Worm (Caenorhabditis elegans) whole organism, L4 larva: ENCODE measurements around the gene F56C9.6.
A peak's percentile ranks its signal among the peaks of the same experiment; 100 is the strongest.

Experiments
- F10B5.3 ChIP-seq: sonication (generic microtip); optimal IDR thresholded peaks from 2 replicates; lab custom pipeline; 2016; ENCODE audit warnings: mild to moderate bottlenecking, missing genetic modification characterization, missing compliant biosample characterization
- F44E2.7 ChIP-seq: fragments of 200-800 bp; sonication (Bioruptor generic); IDR thresholded peaks from 2 replicates; pipeline ENCODE4 v2.1.2; 2022; ENCODE audit warnings: missing genetic modification characterization, missing compliant biosample characterization
- R02D3.7 ChIP-seq: fragments of 150-350 bp; sonication (generic microtip); optimal IDR thresholded peaks from 3 replicates; lab custom pipeline; 2014; ENCODE audit warnings: missing biosample characterization, missing genetic modification characterization
- Y105C5A.15 ChIP-seq: fragments of 200-800 bp; sonication (Bioruptor generic); IDR thresholded peaks from 2 replicates; pipeline ENCODE4 v1.3.6; 2022; ENCODE audit warnings: missing genetic modification characterization, missing compliant biosample characterization
- ZK337.2 ChIP-seq: fragments of 200-800 bp; sonication (Bioruptor generic); IDR thresholded peaks from 2 replicates; pipeline ENCODE4 v1.3.6; 2022; ENCODE audit warnings: missing genetic modification reagents, missing genetic modification characterization, missing compliant biosample characterization
- ZK546.5 ChIP-seq, 2 experiments: sonication (generic microtip); optimal IDR thresholded peaks; 2 replicates each; lab custom pipeline; 2017; ENCODE audit warnings: missing biosample characterization in 2 of 2, missing genetic modification characterization in 2 of 2
- ceh-28 ChIP-seq: fragments of 150-350 bp; optimal IDR thresholded peaks from 2 replicates; lab custom pipeline; 2014; ENCODE audit warnings: missing biosample characterization, missing genetic modification reagents, missing genetic modification characterization
- ceh-32 ChIP-seq: sonication (generic microtip); optimal IDR thresholded peaks from 2 replicates; lab custom pipeline; 2016; ENCODE audit warnings: mild to moderate bottlenecking, missing genetic modification characterization, missing compliant biosample characterization; ENCODE audit not compliant: poor library complexity
- ceh-44 ChIP-seq: fragments of 200-800 bp; sonication (Bioruptor generic); IDR thresholded peaks from 2 replicates; pipeline ENCODE4 v1.3.6; 2022; ENCODE audit warnings: missing genetic modification reagents, missing genetic modification characterization, missing compliant biosample characterization
- ceh-62 ChIP-seq: sonication (generic microtip); optimal IDR thresholded peaks from 2 replicates; lab custom pipeline; 2017; ENCODE audit warnings: missing biosample characterization, missing genetic modification characterization
- ctbp-1 ChIP-seq: fragments of 200-800 bp; sonication (Bioruptor generic); IDR thresholded peaks from 2 replicates; pipeline ENCODE4 v1.3.6; 2022; ENCODE audit warnings: missing genetic modification reagents, missing genetic modification characterization, missing compliant biosample characterization
- daf-16 ChIP-seq, 3 experiments: sonication (generic microtip); optimal IDR thresholded peaks; 2 replicates each; lab custom pipeline; 2016 to 2017; ENCODE audit warnings: missing genetic modification characterization in 3 of 3, missing genetic modification reagents in 3 of 3, mild to moderate bottlenecking in 2 of 3, missing compliant biosample characterization in 2 of 3, missing biosample characterization in 1 of 3, moderate library complexity in 1 of 3
- dmd-6 ChIP-seq: fragments of 200-800 bp; sonication (Bioruptor generic); IDR thresholded peaks from 2 replicates; pipeline ENCODE4 v1.3.6; 2022; ENCODE audit warnings: missing genetic modification reagents, missing genetic modification characterization, missing compliant biosample characterization
- dpl-1 ChIP-seq: fragments of 150-350 bp; optimal IDR thresholded peaks from 2 replicates; lab custom pipeline; 2014; ENCODE audit warnings: missing biosample characterization, missing genetic modification reagents, missing genetic modification characterization
- dve-1 ChIP-seq: sonication (generic microtip); optimal IDR thresholded peaks from 2 replicates; lab custom pipeline; 2017; ENCODE audit warnings: antibody characterized with exemption, mild to moderate bottlenecking, missing genetic modification characterization, missing compliant biosample characterization; ENCODE audit not compliant: insufficient read depth
- egl-43 ChIP-seq: fragments of 200-800 bp; sonication (Bioruptor generic); IDR thresholded peaks from 2 replicates; pipeline ENCODE4 v1.3.6; 2022; ENCODE audit warnings: missing genetic modification reagents, missing genetic modification characterization, missing compliant biosample characterization
- hlh-11 ChIP-seq: fragments of 200-800 bp; sonication (Bioruptor generic); optimal IDR thresholded peaks from 2 replicates; lab custom pipeline; 2018; ENCODE audit warnings: mild to moderate bottlenecking, missing genetic modification characterization, missing compliant biosample characterization
- hlh-30 ChIP-seq: sonication (generic microtip); optimal IDR thresholded peaks from 2 replicates; lab custom pipeline; 2017; ENCODE audit warnings: antibody characterized with exemption, mild to moderate bottlenecking, missing genetic modification characterization, missing compliant biosample characterization; ENCODE audit not compliant: insufficient read depth
- lim-7 ChIP-seq: fragments of 200-800 bp; sonication (Bioruptor generic); IDR thresholded peaks from 2 replicates; pipeline ENCODE4 v1.3.6; 2022; ENCODE audit warnings: missing genetic modification characterization, missing compliant biosample characterization
- lin-13 ChIP-seq: fragments of 150-350 bp; optimal IDR thresholded peaks from 2 replicates; lab custom pipeline; 2014; ENCODE audit warnings: missing biosample characterization, missing genetic modification reagents, missing genetic modification characterization
- lin-29 ChIP-seq: fragments of 200-800 bp; sonication (Bioruptor generic); IDR thresholded peaks from 2 replicates; pipeline ENCODE4 v1.3.6; 2022; ENCODE audit warnings: missing genetic modification reagents, missing genetic modification characterization, missing compliant biosample characterization
- lin-39 ChIP-seq: fragments of 150-350 bp; optimal IDR thresholded peaks from 2 replicates; lab custom pipeline; 2014; ENCODE audit warnings: missing biosample characterization, missing genetic modification reagents, missing genetic modification characterization
- lsy-2 ChIP-seq, 2 experiments: fragments of 150-350 bp in 1 of 2; sonication (generic microtip) in 1 of 2; optimal IDR thresholded peaks; 2 replicates each; lab custom pipeline; 2014 to 2017; ENCODE audit warnings: missing biosample characterization in 2 of 2, missing genetic modification characterization in 2 of 2
- madf-9 ChIP-seq: fragments of 200-800 bp; sonication (Bioruptor generic); conservative IDR thresholded peaks from 2 replicates; pipeline ENCODE4 v1.3.6; 2022; ENCODE audit warnings: missing genetic modification reagents, missing genetic modification characterization, missing compliant biosample characterization
- mdl-1 ChIP-seq, 2 experiments: fragments of 150-350 bp in 1 of 2; sonication (generic microtip) in 1 of 2; optimal IDR thresholded peaks; 2 replicates each; lab custom pipeline; 2014 to 2017; ENCODE audit warnings: missing biosample characterization in 2 of 2, missing genetic modification characterization in 2 of 2
- nhr-25 ChIP-seq: sonication (generic microtip); optimal IDR thresholded peaks from 2 replicates; lab custom pipeline; 2017; ENCODE audit warnings: missing genetic modification characterization, mild to moderate bottlenecking, missing compliant biosample characterization, antibody characterized with exemption, moderate library complexity, borderline replicate concordance; ENCODE audit not compliant: insufficient read depth
- nhr-28 ChIP-seq: fragments of 150-350 bp; optimal IDR thresholded peaks from 2 replicates; lab custom pipeline; 2014; ENCODE audit warnings: missing biosample characterization, missing genetic modification characterization
- nhr-48 ChIP-seq: sonication (generic microtip); optimal IDR thresholded peaks from 2 replicates; lab custom pipeline; 2016; ENCODE audit warnings: mild to moderate bottlenecking, missing genetic modification characterization, missing compliant biosample characterization
- nhr-76 ChIP-seq: fragments of 150-350 bp; optimal IDR thresholded peaks from 2 replicates; lab custom pipeline; 2014; ENCODE audit warnings: missing biosample characterization, missing genetic modification characterization
- pha-4 ChIP-seq, 2 experiments: fragments of 150-350 bp in 1 of 2; fragments of 200-800 bp in 1 of 2; sonication (Bioruptor generic) in 1 of 2; IDR thresholded peaks in 1 of 2; optimal IDR thresholded peaks in 1 of 2; 2 replicates each; pipeline versions ENCODE4 v1.3.6 to Lab custom; 2014 to 2022; ENCODE audit warnings: missing genetic modification characterization in 2 of 2, missing genetic modification reagents in 2 of 2, missing biosample characterization in 1 of 2, missing compliant biosample characterization in 1 of 2
- php-3 ChIP-seq: fragments of 200-800 bp; sonication (Bioruptor generic); IDR thresholded peaks from 2 replicates; pipeline ENCODE4 v1.3.6; 2022; ENCODE audit warnings: missing genetic modification reagents, missing genetic modification characterization, missing compliant biosample characterization
- pqm-1 ChIP-seq: sonication (generic microtip); optimal IDR thresholded peaks from 2 replicates; lab custom pipeline; 2017; ENCODE audit warnings: missing biosample characterization, missing genetic modification characterization
- saeg-2 ChIP-seq: fragments of 200-800 bp; sonication (Bioruptor generic); IDR thresholded peaks from 2 replicates; pipeline ENCODE4 v1.3.6; 2022; ENCODE audit warnings: missing genetic modification reagents, missing genetic modification characterization, missing compliant biosample characterization
- sdz-12 ChIP-seq: fragments of 200-800 bp; sonication (Bioruptor generic); optimal IDR thresholded peaks from 2 replicates; lab custom pipeline; 2018; ENCODE audit warnings: mild to moderate bottlenecking, missing genetic modification characterization, missing compliant biosample characterization
- spr-3 ChIP-seq: fragments of 200-800 bp; sonication (Bioruptor generic); optimal IDR thresholded peaks from 2 replicates; lab custom pipeline; 2018; ENCODE audit warnings: mild to moderate bottlenecking, missing genetic modification characterization, missing compliant biosample characterization
- unc-39 ChIP-seq: sonication (generic microtip); optimal IDR thresholded peaks from 2 replicates; lab custom pipeline; 2017; ENCODE audit warnings: missing biosample characterization, missing genetic modification characterization
- unc-62 ChIP-seq, 3 experiments: fragments of 150-350 bp in 1 of 3; sonication (generic microtip); optimal IDR thresholded peaks in 2 of 3; peaks in 1 of 3; 1 replicate in 1 of 3; 2 replicates in 2 of 3; lab custom pipeline; 2014 to 2017; ENCODE audit warnings: missing biosample characterization in 3 of 3, missing genetic modification characterization in 3 of 3, missing genetic modification reagents in 3 of 3, missing genotype in 1 of 3
- vab-7 ChIP-seq: fragments of 200-800 bp; sonication (Bioruptor generic); IDR thresholded peaks from 2 replicates; pipeline ENCODE4 v1.3.6; 2022; ENCODE audit warnings: missing genetic modification reagents, missing genetic modification characterization, missing compliant biosample characterization
- zfp-2 ChIP-seq: sonication (generic microtip); optimal IDR thresholded peaks from 2 replicates; lab custom pipeline; 2016; ENCODE audit warnings: mild to moderate bottlenecking, missing genetic modification characterization, missing compliant biosample characterization
- zfp-3 ChIP-seq: fragments of 200-800 bp; sonication (Bioruptor generic); conservative IDR thresholded peaks from 2 replicates; pipeline ENCODE4 v1.3.6; 2022; ENCODE audit warnings: missing genetic modification reagents, missing genetic modification characterization, missing compliant biosample characterization
- ztf-7 ChIP-seq: fragments of 150-350 bp; optimal IDR thresholded peaks from 2 replicates; lab custom pipeline; 2014; ENCODE audit warnings: missing biosample characterization, missing genetic modification characterization

F56C9.6 gene

ce11 chrIII:7319390-7319789 is 8.8 kb upstream of the F56C9.6 start, which contains the start of gene F56C9.8:
Gene F56C9.8, minus strand, starts transcription at chrIII:7319509.
- TF ChIP-seq nhr-76 (tag; lab: Kevin White, UChicago) (no peak), Y105C5A.15 (GFP tag; lab: Robert Waterston, UW) (no peak), pqm-1 (tag; lab: Kevin White, UChicago) (peak; percentile 26), egl-43 (GFP tag; lab: Robert Waterston, UW) (no peak), unc-39 (tag; lab: Kevin White, UChicago) (no peak), nhr-28 (tag; lab: Kevin White, UChicago) (no peak), ceh-32 (no peak), hlh-11 (peak; percentile 8), ceh-44 (GFP tag; lab: Robert Waterston, UW) (no peak), dpl-1 (no peak), mdl-1 (tag; optimal IDR thresholded peaks at IDR 0.05; lab: Kevin White, UChicago) (no peak), php-3 (no peak), F10B5.3 (tag; lab: Kevin White, UChicago) (no peak), ceh-28 (no peak), lin-39 (tag; lab: Kevin White, UChicago) (no peak), ztf-7 (tag; lab: Kevin White, UChicago) (no peak), lim-7 (GFP tag; lab: Robert Waterston, UW) (no peak), daf-16 (GFP tag; optimal IDR thresholded peaks at IDR 0.05; lab: Kevin White, UChicago) (no peak), daf-16 (tag; optimal IDR thresholded peaks at IDR 0.05; lab: Kevin White, UChicago) (peak; percentile 56), ceh-62 (tag; lab: Kevin White, UChicago) (no peak), madf-9 (no peak), ZK546.5 (tag; optimal IDR thresholded peaks at IDR 0.05; lab: Kevin White, UChicago) (no peak), lin-13 (GFP tag; lab: Kevin White, UChicago) (no peak)

DNA sequence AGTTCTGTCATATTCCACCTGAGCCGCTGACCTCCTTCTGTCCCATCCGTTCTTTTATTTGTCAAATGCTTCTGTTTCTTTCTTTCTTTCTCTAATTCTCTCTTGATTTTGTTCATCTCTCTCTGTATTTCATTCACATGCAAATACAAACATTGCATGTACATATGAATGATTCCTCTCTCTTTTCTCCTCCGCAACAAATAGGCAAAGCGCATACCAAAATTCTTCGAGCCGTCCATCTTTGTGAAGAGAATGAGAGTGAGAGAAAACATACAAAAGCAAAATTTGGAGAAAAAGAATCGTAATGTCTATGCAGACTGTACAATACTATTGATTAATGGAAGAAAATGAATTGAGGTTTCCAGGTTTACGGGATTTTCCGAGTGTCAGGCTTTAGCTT is 6.8 kb upstream of the F56C9.6 start:
- TF ChIP-seq daf-16 (GFP tag; optimal IDR thresholded peaks at IDR 0.05; lab: Kevin White, UChicago): no peak
- TF ChIP-seq daf-16 (tag; optimal IDR thresholded peaks at IDR 0.05; lab: Kevin White, UChicago): peak; percentile 45
- TF ChIP-seq lsy-2 (tag; optimal IDR thresholded peaks at IDR 0.05; lab: Kevin White, UChicago): peak in 1 of 2 experiments; percentile 15
- TF ChIP-seq pqm-1 (tag; lab: Kevin White, UChicago): peak; percentile 69
- peak; percentile 23 for TF ChIP-seq hlh-30 (tag; lab: Kevin White, UChicago)
- TF ChIP-seq mdl-1 (tag; optimal IDR thresholded peaks at IDR 0.05; lab: Kevin White, UChicago): no peak
- TF ChIP-seq ctbp-1 (GFP tag; lab: Robert Waterston, UW): no peak
- no peak for TF ChIP-seq pha-4 (GFP tag; IDR thresholded peaks at IDR 0.05; lab: Robert Waterston, UW)
- peak; percentile 77 for TF ChIP-seq pha-4 (tag; optimal IDR thresholded peaks at IDR 0.05; lab: Kevin White, UChicago)
- TF ChIP-seq hlh-11: peak; percentile 20
- TF ChIP-seq dve-1 (tag; lab: Kevin White, UChicago): peak; percentile 42
- no peak for TF ChIP-seq ztf-7 (tag; lab: Kevin White, UChicago)
- TF ChIP-seq unc-62 (GFP tag; optimal IDR thresholded peaks at IDR 0.05 in 1 of 2; lab: Kevin White, UChicago): peak in 1 of 2 experiments; percentile 53
- no peak for TF ChIP-seq unc-62 (tag; optimal IDR thresholded peaks at IDR 0.05; lab: Kevin White, UChicago)
- no peak for TF ChIP-seq sdz-12

DNA sequence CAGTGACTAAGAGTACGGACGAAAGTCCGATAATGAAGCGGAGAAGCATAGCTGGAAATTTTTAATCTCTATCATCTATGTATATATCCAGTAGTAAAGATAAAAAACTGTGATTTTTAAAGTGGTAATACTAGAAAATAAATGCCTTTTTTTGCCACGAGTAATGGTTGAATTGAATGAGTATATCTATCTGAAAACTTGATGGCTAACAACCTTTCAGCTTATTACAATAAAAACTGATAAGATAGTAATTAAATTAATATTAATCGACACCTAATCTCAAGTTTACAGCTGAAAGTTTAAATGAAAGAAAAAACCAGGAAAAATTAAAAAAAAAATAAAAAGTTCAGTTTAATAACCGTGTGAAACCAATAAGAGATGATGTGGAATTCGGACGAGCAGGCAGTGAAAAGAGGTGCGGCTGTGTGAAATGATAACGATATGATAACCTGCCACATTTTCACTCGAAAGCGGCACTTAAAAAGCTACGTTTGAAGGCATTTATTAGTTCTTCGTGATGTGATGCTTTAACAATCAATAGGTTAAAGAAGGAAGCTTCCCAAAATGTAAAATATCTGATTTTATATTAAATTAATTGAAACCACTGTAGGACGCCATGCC is 4.5 kb upstream of the F56C9.6 start, which contains the start of gene nspg-6:
nspg-6 (minus strand) TSS at position 51 of the 621 bp plus-strand sequence.
- TF ChIP-seq pqm-1 (tag; lab: Kevin White, UChicago) (peak; percentile 97), vab-7 (no peak), lin-29 (no peak), nhr-25 (tag; lab: Kevin White, UChicago) (no peak), hlh-11 (peak; percentile 30), lim-7 (GFP tag; lab: Robert Waterston, UW) (no peak), F44E2.7 (GFP tag; lab: Robert Waterston, UW) (no peak), nhr-48 (tag; lab: Kevin White, UChicago) (no peak), saeg-2 (GFP tag; lab: Robert Waterston, UW) (no peak), daf-16 (GFP tag; optimal IDR thresholded peaks at IDR 0.05; lab: Kevin White, UChicago) (no peak), daf-16 (tag; optimal IDR thresholded peaks at IDR 0.05; lab: Kevin White, UChicago) (peak; percentile 48), php-3 (peak; percentile 70; the same call in 1 of the 2 replicates), ZK337.2 (GFP tag; lab: Robert Waterston, UW) (no peak), egl-43 (GFP tag; lab: Robert Waterston, UW) (no peak), nhr-28 (tag; lab: Kevin White, UChicago) (peak; percentile 77), spr-3 (GFP tag; lab: Kevin White, UChicago) (no peak), R02D3.7 (tag; lab: Kevin White, UChicago) (no peak), zfp-2 (tag; lab: Kevin White, UChicago) (no peak), dmd-6 (peak; percentile 66), dve-1 (tag; lab: Kevin White, UChicago) (peak; percentile 39), unc-62 (GFP tag; optimal IDR thresholded peaks at IDR 0.05 in 1 of 2; lab: Kevin White, UChicago) (no peak), unc-62 (tag; optimal IDR thresholded peaks at IDR 0.05; lab: Kevin White, UChicago) (no peak), zfp-3 (GFP tag; lab: Robert Waterston, UW) (no peak)
